Worm (Caenorhabditis elegans) whole organism, young adult: Measurements from ENCODE around the gene btb-6.

Experiments
- B0261.1 ChIP-seq: sonication (generic microtip); optimal IDR thresholded peaks from 2 replicates; lab custom pipeline; 2016; ENCODE audit warnings: mild to moderate bottlenecking, missing genetic modification characterization, moderate library complexity, missing compliant biosample characterization
- F10E7.11 ChIP-seq: sonication (generic microtip); optimal IDR thresholded peaks from 2 replicates; lab custom pipeline; 2017; ENCODE audit warnings: mild to moderate bottlenecking, missing genetic modification characterization, moderate library complexity, missing compliant biosample characterization
- F55B11.4 ChIP-seq: sonication (generic microtip); optimal IDR thresholded peaks from 2 replicates; lab custom pipeline; 2016; ENCODE audit warnings: missing compliant biosample characterization, missing genetic modification characterization, borderline replicate concordance; ENCODE audit not compliant: insufficient read depth
- K12H6.12 ChIP-seq: fragments of 200-800 bp; sonication (Bioruptor generic); optimal IDR thresholded peaks from 2 replicates; lab custom pipeline; 2018; ENCODE audit warnings: mild to moderate bottlenecking, missing genetic modification characterization, missing compliant biosample characterization
- Y53G8AR.9 ChIP-seq: fragments of 200-800 bp; sonication (Bioruptor generic); conservative IDR thresholded peaks from 2 replicates; pipeline ENCODE4 v1.3.6; 2022; ENCODE audit warnings: missing genetic modification reagents, missing genetic modification characterization, missing compliant biosample characterization
- Y56A3A.18 ChIP-seq: fragments of 200-800 bp; sonication (Bioruptor generic); IDR thresholded peaks from 2 replicates; pipeline ENCODE4 v1.3.6; 2022; ENCODE audit warnings: missing genetic modification reagents, missing genetic modification characterization, missing compliant biosample characterization
- Y95B8A.8 ChIP-seq: fragments of 200-800 bp; sonication (Bioruptor generic); IDR thresholded peaks from 2 replicates; pipeline ENCODE4 v1.3.6; 2022; ENCODE audit warnings: missing genetic modification reagents, missing genetic modification characterization, missing compliant biosample characterization
- aptf-2 ChIP-seq: fragments of 200-800 bp; sonication (Bioruptor generic); conservative IDR thresholded peaks from 2 replicates; pipeline ENCODE4 v1.3.6; 2022; ENCODE audit warnings: missing genetic modification reagents, missing genetic modification characterization, missing compliant biosample characterization
- atf-7 ChIP-seq: sonication (generic microtip); optimal IDR thresholded peaks from 2 replicates; lab custom pipeline; 2017; ENCODE audit warnings: mild to moderate bottlenecking, missing genetic modification characterization, missing compliant biosample characterization
- bed-2 ChIP-seq: fragments of 200-800 bp; sonication (Bioruptor generic); IDR thresholded peaks from 2 replicates; pipeline ENCODE4 v1.3.6; 2022; ENCODE audit warnings: missing genetic modification reagents, missing genetic modification characterization, missing compliant biosample characterization
- efl-1 ChIP-seq: fragments of 150-350 bp; optimal IDR thresholded peaks from 2 replicates; lab custom pipeline; 2014; ENCODE audit warnings: missing biosample characterization, missing genetic modification reagents, missing genetic modification characterization
- egl-18 ChIP-seq: fragments of 200-800 bp; sonication (Bioruptor generic); IDR thresholded peaks from 2 replicates; pipeline ENCODE4 v1.3.6; 2022; ENCODE audit warnings: missing genetic modification reagents, missing genetic modification characterization, missing compliant biosample characterization
- ekl-4 ChIP-seq: fragments of 200-800 bp; sonication (Bioruptor generic); IDR thresholded peaks from 2 replicates; pipeline ENCODE4 v1.3.6; 2022; ENCODE audit warnings: missing genetic modification reagents, missing genetic modification characterization, missing compliant biosample characterization
- gei-17 ChIP-seq: fragments of 200-800 bp; sonication (Bioruptor generic); optimal IDR thresholded peaks from 2 replicates; lab custom pipeline; 2018; ENCODE audit warnings: mild to moderate bottlenecking, missing genetic modification characterization, missing compliant biosample characterization
- him-1 ChIP-seq: sonication (generic microtip); optimal IDR thresholded peaks from 2 replicates; lab custom pipeline; 2016; ENCODE audit warnings: missing genotype, missing genetic modification reagents, missing genetic modification characterization, missing compliant biosample characterization
- hmg-1.2 ChIP-seq: fragments of 200-800 bp; sonication (Bioruptor generic); IDR thresholded peaks from 2 replicates; pipeline ENCODE4 v1.3.6; 2022; ENCODE audit warnings: missing genetic modification reagents, missing genetic modification characterization, missing compliant biosample characterization
- lin-26 ChIP-seq: fragments of 200-800 bp; sonication (Bioruptor generic); IDR thresholded peaks from 2 replicates; pipeline ENCODE4 v1.3.6; 2022; ENCODE audit warnings: missing genetic modification reagents, missing genetic modification characterization, missing compliant biosample characterization
- lin-40 ChIP-seq: sonication (generic microtip); optimal IDR thresholded peaks from 2 replicates; lab custom pipeline; 2016; ENCODE audit warnings: missing genetic modification characterization, mild to moderate bottlenecking, missing compliant biosample characterization, missing genotype, missing genetic modification reagents
- lsy-27 ChIP-seq: sonication (generic microtip); optimal IDR thresholded peaks from 2 replicates; lab custom pipeline; 2017; ENCODE audit warnings: missing genetic modification characterization, mild to moderate bottlenecking, missing compliant biosample characterization, antibody characterized with exemption, missing genotype, borderline replicate concordance; ENCODE audit not compliant: insufficient read depth
- madf-10 ChIP-seq: sonication (generic microtip); optimal IDR thresholded peaks from 2 replicates; lab custom pipeline; 2016; ENCODE audit warnings: mild to moderate bottlenecking, missing genetic modification characterization, missing compliant biosample characterization
- madf-3 ChIP-seq: fragments of 200-800 bp; sonication (Bioruptor generic); IDR thresholded peaks from 2 replicates; pipeline ENCODE4 v1.3.6; 2022; ENCODE audit warnings: missing genetic modification reagents, missing genetic modification characterization, missing compliant biosample characterization
- madf-6 ChIP-seq: fragments of 200-800 bp; sonication (Bioruptor generic); IDR thresholded peaks from 2 replicates; pipeline ENCODE4 v1.3.6; 2022; ENCODE audit warnings: missing genetic modification reagents, missing genetic modification characterization, missing compliant biosample characterization
- mcd-1 ChIP-seq: fragments of 200-800 bp; sonication (Bioruptor generic); IDR thresholded peaks from 2 replicates; pipeline ENCODE4 v1.3.6; 2022; ENCODE audit warnings: missing genetic modification reagents, missing genetic modification characterization, missing compliant biosample characterization
- mes-4 ChIP-seq: sonication (generic microtip); optimal IDR thresholded peaks from 2 replicates; lab custom pipeline; 2016; ENCODE audit warnings: missing genotype, missing genetic modification characterization, missing compliant biosample characterization
- nfya-2 ChIP-seq: fragments of 200-800 bp; sonication (Bioruptor generic); IDR thresholded peaks from 2 replicates; pipeline ENCODE4 v1.3.6; 2022; ENCODE audit warnings: missing genetic modification reagents, missing genetic modification characterization, missing compliant biosample characterization
- nhr-80 ChIP-seq: sonication (generic microtip); optimal IDR thresholded peaks from 2 replicates; lab custom pipeline; 2016; ENCODE audit warnings: missing genetic modification characterization, missing compliant biosample characterization
- rpc-1 ChIP-seq, 2 experiments: fragments of 150-350 bp in 1 of 2; sonication (generic microtip) in 1 of 2; optimal IDR thresholded peaks; 2 replicates each; lab custom pipeline; 2014 to 2018; ENCODE audit warnings: missing biosample characterization in 1 of 2, missing genetic modification characterization in 1 of 2, missing genetic modification reagents in 1 of 2, missing genotype in 1 of 2
- snpc-3.4 ChIP-seq: sonication (generic microtip); optimal IDR thresholded peaks from 2 replicates; lab custom pipeline; 2017; ENCODE audit warnings: missing genetic modification characterization, mild to moderate bottlenecking, missing compliant biosample characterization, antibody characterized with exemption, moderate library complexity, missing genotype, missing genetic modification reagents
- somi-1 ChIP-seq: fragments of 200-800 bp; sonication (Bioruptor generic); optimal IDR thresholded peaks from 2 replicates; lab custom pipeline; 2018; ENCODE audit warnings: mild to moderate bottlenecking, missing genetic modification characterization, missing compliant biosample characterization
- tbp1 ChIP-seq: fragments of 200-800 bp; sonication (Bioruptor generic); optimal IDR thresholded peaks from 2 replicates; lab custom pipeline; 2018; ENCODE audit warnings: mild to moderate bottlenecking, missing genetic modification characterization, missing compliant biosample characterization
- tbx-9 ChIP-seq: sonication (generic microtip); optimal IDR thresholded peaks from 2 replicates; lab custom pipeline; 2016; ENCODE audit warnings: borderline replicate concordance, missing genetic modification characterization, inconsistent platforms, missing compliant biosample characterization
- unc-130 ChIP-seq: sonication (generic microtip); optimal IDR thresholded peaks from 2 replicates; lab custom pipeline; 2016; ENCODE audit warnings: missing genetic modification reagents, missing genetic modification characterization, missing compliant biosample characterization
- ztf-28 ChIP-seq: fragments of 200-800 bp; sonication (Bioruptor generic); IDR thresholded peaks from 2 replicates; pipeline ENCODE4 v1.3.6; 2022; ENCODE audit warnings: missing genetic modification reagents, missing genetic modification characterization, missing compliant biosample characterization

btb-6 gene

ce11 chrII:1694530-1694929, 20.6 kb upstream of the btb-6 start, which contains the start of gene fbxc-26:
Gene fbxc-26, minus strand, starts transcription at chrII:1694630.
- TF ChIP-seq madf-3 (GFP tag; lab: Robert Waterston, UW), result no peak
- TF ChIP-seq him-1 (tag; lab: Kevin White, UChicago), result no peak

ce11 chrII:1695861-1696260, 19.2 kb upstream of the btb-6 start, which contains the start of gene F58E1.13:
Gene F58E1.13, minus strand, starts transcription at chrII:1695872.
- TF ChIP-seq mes-4, result no peak
- TF ChIP-seq F10E7.11 (tag; lab: Kevin White, UChicago), result no peak
- TF ChIP-seq efl-1 (GFP tag; lab: Kevin White, UChicago), result peak; percentile 5
- no peak for TF ChIP-seq lsy-27 (tag; lab: Kevin White, UChicago)
- no peak for TF ChIP-seq Y95B8A.8
- TF ChIP-seq mcd-1 (GFP tag; lab: Robert Waterston, UW), result no peak
- TF ChIP-seq aptf-2 (GFP tag; lab: Robert Waterston, UW), result peak; percentile 90
- TF ChIP-seq Y53G8AR.9 (GFP tag; lab: Robert Waterston, UW), result no peak
- no peak for TF ChIP-seq hmg-1.2 (GFP tag; lab: Robert Waterston, UW)
- TF ChIP-seq lin-26 (GFP tag; lab: Robert Waterston, UW), result no peak
- TF ChIP-seq bed-2 (GFP tag; lab: Robert Waterston, UW), result no peak

ce11 chrII:1700518-1701091, 14.5 kb upstream of the btb-6 start:
- TF ChIP-seq B0261.1 (tag; lab: Kevin White, UChicago) (peak; percentile 59), tbp1 (peak; percentile 76), rpc-1 (optimal IDR thresholded peaks at IDR 0.05; lab: Kevin White, UChicago) (peak; percentile 32), rpc-1 (tag; optimal IDR thresholded peaks at IDR 0.05; lab: Kevin White, UChicago) (peak; percentile 66), lin-26 (GFP tag; lab: Robert Waterston, UW) (peak; percentile 61; the same call in 1 of the 2 replicates)

DNA sequence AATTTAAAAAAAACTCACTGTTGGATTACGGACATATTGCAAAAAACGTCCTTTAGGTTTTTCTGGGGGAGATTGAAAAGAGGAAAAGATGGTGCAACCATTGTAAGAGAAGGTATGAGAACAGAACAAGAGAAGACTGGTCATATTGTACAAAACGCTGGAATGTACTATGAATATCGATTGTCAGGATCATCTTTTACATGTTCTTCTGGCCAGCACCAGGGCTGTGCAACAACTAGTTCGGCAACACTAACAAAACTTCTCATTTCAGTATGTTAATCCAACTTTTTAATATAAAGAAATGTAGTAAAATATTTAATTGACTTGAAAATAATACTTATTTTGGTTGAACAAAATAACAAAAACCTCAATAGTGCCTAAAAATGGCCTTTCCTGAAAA, 11.7 kb upstream of the btb-6 start, which contains the start of gene fbxb-47:
fbxb-47 (minus strand) TSS at position 101 of the 400 bp plus-strand sequence.
- no peak for TF ChIP-seq lin-40
- TF ChIP-seq gei-17 (GFP tag; lab: Kevin White, UChicago), result no peak
- no peak for TF ChIP-seq nfya-2
- no peak for TF ChIP-seq Y56A3A.18 (GFP tag; lab: Robert Waterston, UW)
- no peak for TF ChIP-seq ztf-28
- no peak for TF ChIP-seq nhr-80 (tag; lab: Kevin White, UChicago)
- TF ChIP-seq F55B11.4, result no peak
- no peak for TF ChIP-seq Y95B8A.8
- no peak for TF ChIP-seq ekl-4 (GFP tag; lab: Robert Waterston, UW)
- TF ChIP-seq egl-18 (GFP tag; lab: Robert Waterston, UW), result no peak
- no peak for TF ChIP-seq madf-10 (tag; lab: Kevin White, UChicago)
- TF ChIP-seq unc-130, result no peak
- no peak for TF ChIP-seq efl-1 (GFP tag; lab: Kevin White, UChicago)
- TF ChIP-seq K12H6.12 (tag; lab: Kevin White, UChicago), result no peak
- no peak for TF ChIP-seq somi-1 (GFP tag; lab: Kevin White, UChicago)
- no peak for TF ChIP-seq madf-6 (GFP tag; lab: Robert Waterston, UW)
- no peak for TF ChIP-seq tbx-9 (tag; lab: Kevin White, UChicago)
- TF ChIP-seq atf-7 (tag; lab: Kevin White, UChicago), result no peak
- no peak for TF ChIP-seq rpc-1 (optimal IDR thresholded peaks at IDR 0.05; lab: Kevin White, UChicago)
- TF ChIP-seq rpc-1 (tag; optimal IDR thresholded peaks at IDR 0.05; lab: Kevin White, UChicago), result no peak
- no peak for TF ChIP-seq snpc-3.4
